Worm (Caenorhabditis elegans): ENCODE results near the gene F12F6.7.

The F12F6.7 gene

DNA sequence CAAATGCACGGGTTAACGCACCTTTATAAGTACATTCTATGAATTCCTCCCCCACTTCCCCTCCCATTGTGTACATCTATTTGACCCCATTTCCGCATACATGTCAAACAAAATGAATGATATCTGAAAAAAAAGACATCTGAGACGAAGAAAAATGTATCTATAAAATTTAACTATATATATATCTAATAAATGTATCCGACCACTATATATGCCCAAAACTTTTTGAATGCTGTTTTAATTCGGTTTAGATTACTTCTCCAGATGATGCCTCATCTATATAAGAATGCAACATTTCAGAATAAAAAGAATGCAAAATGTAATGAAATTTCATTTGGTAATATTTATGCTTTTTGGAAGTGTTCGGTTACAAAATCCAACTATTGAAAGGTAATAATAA lies 16.9 kb upstream of the F12F6.7 start, which contains the start of gene rib-1:
rib-1 (plus strand) TSS at position 301 of the 400 bp plus-strand sequence.
- TF ChIP-seq unc-62 (GFP tag; optimal IDR thresholded peaks at IDR 0.05): no peak

DNA sequence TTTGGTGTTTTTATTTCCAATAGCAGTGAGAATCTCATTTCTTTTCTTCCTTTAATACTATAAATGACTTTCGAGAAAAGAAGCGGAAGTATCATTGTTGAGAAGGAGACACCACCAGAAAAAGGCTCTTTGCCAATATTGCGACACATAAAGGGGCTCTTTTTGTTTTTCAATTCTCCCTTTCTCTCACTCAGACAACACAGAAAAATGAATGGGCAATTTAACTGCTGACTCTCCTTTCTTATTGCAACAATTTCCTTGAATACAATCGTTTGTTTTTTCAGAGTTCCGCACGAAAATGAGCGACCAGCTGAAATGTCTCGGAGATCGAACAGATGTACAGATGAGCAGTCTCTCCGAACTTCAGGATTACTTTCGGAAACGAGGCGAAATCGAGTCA lies 12.7 kb upstream of the F12F6.7 start:
- no peak for TF ChIP-seq unc-62 (GFP tag; optimal IDR thresholded peaks at IDR 0.05)

DNA sequence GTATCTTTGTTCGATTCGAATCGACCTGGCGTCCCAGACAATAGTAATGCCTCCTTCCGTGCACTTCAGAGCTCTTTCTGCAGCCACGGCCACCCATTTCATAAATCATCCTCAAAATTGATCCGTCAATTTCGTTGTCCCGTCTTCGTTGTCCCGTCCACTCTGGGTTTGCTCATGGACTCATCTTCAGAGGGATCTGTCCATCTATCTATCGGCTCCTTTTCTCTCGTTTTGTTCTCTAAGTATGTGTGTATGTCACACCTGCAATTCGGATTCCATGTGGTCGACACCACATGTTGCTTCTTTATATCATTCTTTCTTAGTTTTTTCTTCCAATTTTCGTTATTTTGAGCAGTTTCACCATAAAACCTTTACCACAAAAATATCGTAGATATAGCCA lies 10.9 kb upstream of the F12F6.7 start:
- no peak for TF ChIP-seq unc-62 (GFP tag; optimal IDR thresholded peaks at IDR 0.05)

DNA sequence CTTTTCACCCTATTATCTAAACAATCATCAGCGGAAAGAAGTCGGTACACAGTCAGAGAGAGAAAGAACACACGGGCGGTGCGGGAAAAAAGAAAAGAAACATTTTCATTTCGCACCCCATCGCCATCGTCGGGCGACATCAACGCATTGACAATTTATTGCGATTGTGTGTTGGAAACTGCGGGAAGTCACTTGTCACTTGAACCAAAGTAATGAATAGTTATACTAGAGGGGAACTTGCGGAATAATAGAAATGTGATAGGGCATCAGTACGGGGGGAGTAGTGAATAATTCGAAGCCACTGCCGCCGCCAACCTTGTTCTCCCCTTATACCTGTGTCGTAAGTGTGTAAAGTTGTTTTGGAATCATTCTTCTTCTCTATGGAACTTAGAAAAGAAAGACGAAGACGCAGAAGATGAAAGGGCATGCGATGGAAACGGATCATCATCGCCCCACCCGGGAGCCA lies 9.8 kb upstream of the F12F6.7 start:
- TF ChIP-seq unc-62 (GFP tag; optimal IDR thresholded peaks at IDR 0.05): no peak

DNA sequence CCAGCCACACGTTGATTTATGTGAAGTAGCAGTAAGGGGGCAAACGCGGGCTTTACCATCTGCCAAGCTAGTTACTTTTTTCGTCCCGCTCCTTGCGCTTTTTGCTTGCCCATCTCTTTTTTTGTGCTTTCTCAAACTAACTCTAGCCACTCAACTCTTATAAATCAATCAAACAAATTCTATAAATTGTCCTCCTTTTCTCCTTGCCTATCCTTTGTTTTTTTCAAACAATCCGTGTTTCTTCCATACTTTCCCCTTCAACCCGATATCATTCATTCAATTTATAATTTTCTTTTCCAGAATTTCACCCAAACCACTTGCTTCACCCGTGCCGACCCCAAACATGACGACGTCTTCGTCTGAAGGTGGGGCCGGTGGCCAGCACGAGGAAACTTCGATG lies 8.6 kb upstream of the F12F6.7 start, which contains the start of gene srgp-1:
srgp-1 (plus strand) TSS at position 301 of the 400 bp plus-strand sequence.
- TF ChIP-seq unc-62 (GFP tag; optimal IDR thresholded peaks at IDR 0.05): no peak

DNA sequence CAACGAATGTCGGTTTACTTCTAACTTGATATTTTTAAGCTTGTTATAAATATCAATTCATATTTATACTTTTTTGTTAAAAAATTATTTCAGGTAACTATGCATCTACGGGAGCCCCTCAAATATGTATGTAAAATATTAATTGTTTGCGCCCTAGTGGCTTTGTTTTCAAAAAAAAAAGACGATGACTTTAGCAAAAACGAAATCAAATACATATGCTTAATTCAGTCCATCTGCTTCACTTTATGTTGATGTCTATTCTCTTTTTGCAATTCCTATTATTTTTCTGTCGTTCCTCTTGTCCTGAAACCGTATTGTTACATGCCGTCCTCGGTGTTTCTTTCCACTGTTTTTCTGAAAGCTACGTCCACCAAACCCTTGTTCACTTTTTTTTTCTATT lies 8.2 kb upstream of the F12F6.7 start:
- TF ChIP-seq unc-62 (GFP tag; optimal IDR thresholded peaks at IDR 0.05): no peak

DNA sequence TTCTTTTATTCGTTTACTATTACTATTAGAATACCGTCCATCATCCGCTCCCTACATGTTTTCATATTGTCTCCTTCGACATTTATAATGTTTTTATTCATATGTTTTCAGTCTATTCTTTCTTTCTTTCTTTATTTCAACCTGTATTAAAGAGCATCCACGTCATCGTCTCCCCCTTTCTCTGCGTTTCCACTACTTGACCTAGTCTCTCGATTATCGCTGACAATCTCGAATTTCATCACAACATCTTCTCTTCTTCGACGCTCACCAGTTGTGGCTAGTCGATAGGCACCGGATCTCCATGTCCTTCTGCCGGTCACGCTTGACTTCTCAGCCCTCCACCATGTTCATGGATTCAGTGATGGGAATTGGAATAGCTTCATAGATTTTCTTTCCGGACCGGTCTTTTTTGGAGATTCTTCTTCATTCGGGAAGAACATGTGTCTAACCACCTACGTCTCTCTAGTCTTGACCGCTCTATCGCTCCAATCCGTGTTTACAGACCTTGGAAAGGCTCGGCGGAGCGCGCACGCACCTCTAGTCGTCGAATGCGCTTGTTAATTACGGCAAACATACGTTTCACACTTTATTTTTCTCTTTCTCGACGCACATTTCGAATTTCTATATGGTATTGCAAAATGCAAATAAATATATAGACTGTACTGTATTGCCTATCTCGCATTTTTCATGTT lies 6.8 kb upstream of the F12F6.7 start:
- no peak for TF ChIP-seq unc-62 (GFP tag; optimal IDR thresholded peaks at IDR 0.05)

DNA sequence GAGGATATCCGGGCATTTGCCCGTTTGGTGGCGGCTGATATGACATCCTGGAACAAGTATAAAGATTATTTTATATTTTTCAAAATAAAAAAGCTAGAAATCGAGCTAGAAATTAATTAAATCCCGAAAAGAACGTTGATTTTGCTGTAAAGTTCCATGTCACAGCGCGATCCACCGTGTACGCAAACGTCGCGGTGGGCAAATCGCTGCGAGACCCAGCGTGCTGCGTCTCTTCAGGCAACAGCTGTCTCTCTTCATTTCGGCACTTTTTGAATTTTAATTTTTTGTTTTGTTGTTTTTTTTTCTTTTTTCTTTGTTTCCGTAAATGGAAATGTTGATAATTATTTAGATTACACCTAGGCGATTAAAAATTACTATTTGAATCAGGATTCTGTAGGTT lies 4.5 kb upstream of the F12F6.7 start, which contains the start of gene sec-24.1:
sec-24.1 (minus strand) TSS at position 49 of the 400 bp plus-strand sequence.
- no peak for TF ChIP-seq unc-62 (GFP tag; optimal IDR thresholded peaks at IDR 0.05)

DNA sequence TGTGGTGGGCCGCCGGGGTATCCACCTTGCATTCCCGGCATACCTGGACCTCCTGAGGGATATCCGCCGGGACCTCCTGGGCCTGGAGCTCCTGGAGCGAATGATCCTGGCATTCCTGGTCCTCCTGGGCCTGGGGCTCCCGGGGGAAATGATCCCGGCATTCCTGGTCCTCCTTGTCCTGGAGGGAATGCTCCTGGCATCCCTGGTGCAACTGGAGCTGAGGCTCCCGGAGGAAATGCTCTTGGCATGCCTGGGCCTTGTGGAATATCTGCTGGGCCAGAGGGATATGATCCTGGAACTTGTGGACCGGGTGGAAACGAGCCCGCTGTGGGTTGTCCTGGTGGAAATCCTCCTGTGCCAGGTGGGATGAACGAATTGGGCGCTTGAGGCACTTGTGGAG lies 3.4 kb upstream of the F12F6.7 start:
- no peak for TF ChIP-seq unc-62 (GFP tag; optimal IDR thresholded peaks at IDR 0.05)

DNA sequence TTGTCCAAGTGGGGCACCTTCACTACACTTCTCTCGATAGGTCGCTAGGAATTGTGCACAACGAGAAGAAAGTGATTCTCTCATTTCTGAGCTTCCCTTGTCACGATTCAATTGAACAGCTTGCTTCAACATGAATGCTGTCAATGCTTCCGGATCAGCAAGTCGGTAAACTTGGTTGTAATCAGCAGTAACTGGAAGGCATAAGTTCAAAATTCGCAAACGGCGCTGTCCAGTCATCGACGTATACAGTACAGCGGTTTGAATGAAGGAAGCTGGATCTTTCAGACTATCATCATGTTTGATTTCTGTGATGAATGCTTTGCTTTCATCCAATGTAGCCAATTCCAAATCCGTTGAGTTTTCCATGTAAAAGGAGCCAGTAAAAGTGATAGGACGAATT lies 1.5 kb upstream of the F12F6.7 start:
- no peak for TF ChIP-seq unc-62 (GFP tag; optimal IDR thresholded peaks at IDR 0.05)

DNA sequence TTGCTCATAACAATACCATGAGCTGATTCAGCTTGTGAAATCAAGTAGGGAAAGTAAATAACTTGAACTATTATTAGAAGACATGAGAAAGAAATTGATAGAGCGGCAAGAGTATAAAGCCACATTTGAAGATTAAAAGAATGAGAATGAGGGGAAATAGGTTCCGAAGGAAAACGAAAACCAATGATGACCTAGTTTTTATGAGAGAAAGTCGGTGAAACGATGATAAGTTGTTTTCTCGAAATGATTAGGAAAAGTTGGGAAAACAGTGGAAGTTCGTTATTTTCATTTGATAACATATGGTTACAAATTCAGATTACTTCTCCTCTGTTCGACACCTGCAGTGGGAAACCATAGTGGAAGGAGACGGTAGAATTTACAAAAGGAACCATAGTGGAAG lies 9.8 kb downstream of the F12F6.7 start, which contains the start of gene col-128:
col-128 (minus strand) TSS at position 148 of the 400 bp plus-strand sequence.
- TF ChIP-seq unc-62 (GFP tag; optimal IDR thresholded peaks at IDR 0.05): no peak

DNA sequence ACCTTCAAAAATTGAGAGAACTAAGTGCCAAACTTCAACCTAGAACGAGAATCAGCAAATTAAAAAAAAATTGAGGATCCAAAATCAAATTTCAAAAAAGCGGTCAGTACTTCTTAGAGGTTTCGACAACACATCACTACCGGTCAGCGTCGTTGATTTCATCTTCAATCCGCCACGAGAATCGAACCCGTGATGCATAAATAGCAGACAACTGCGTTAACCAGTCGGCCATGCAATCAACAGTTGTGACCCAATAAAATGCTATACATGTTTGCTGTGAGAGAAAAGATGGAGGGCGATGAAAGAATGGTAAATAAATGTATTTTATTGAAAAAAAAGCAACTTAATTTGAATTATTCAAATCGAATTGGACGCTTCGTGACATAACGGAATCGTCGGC lies 11.9 kb downstream of the F12F6.7 start:
- TF ChIP-seq unc-62 (GFP tag; optimal IDR thresholded peaks at IDR 0.05): no peak

DNA sequence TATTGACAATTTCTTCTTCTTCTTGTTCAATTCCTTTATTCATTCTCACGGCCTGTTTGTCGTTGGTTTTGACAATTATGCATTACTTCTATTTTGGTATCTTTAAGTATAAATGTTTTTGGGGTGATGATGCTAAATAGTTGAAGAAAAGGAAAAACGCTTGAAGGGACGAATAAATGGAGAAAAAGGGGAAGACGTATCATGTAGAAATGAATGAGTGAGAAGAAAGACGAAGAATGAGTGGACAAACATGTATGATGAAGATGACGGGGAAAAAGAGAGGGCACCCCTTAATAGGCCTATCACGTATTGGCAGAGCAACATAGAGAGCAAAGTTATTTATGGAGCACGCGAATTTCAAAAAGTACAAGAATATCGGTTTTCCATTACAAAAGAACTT lies 13.0 kb downstream of the F12F6.7 start, which contains the start of gene M04B2.7:
M04B2.7 (minus strand) TSS at position 101 of the 400 bp plus-strand sequence.
- no peak for TF ChIP-seq unc-62 (GFP tag; optimal IDR thresholded peaks at IDR 0.05)

DNA sequence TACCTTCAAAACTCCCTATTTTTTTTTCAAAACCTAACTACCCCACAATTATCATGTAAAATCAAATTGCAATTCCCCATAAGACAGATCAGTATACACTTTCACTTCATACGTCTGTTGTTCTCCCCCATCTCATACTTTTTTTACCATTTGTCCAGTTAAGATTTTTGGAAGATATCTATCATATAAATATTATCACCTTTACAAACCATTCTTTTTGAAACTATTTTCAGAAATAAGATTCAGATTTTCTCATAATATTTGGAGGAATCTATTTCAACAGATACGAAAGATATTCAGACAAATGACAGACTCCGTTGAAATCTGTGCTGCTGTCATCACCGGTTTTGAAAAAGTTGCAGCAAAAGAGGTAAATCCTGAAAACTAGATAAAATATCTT lies 33.9 kb downstream of the F12F6.7 start, which contains the start of gene M04B2.2:
M04B2.2 (plus strand) TSS at position 301 of the 400 bp plus-strand sequence.
- no peak for TF ChIP-seq unc-62 (GFP tag; optimal IDR thresholded peaks at IDR 0.05)

DNA sequence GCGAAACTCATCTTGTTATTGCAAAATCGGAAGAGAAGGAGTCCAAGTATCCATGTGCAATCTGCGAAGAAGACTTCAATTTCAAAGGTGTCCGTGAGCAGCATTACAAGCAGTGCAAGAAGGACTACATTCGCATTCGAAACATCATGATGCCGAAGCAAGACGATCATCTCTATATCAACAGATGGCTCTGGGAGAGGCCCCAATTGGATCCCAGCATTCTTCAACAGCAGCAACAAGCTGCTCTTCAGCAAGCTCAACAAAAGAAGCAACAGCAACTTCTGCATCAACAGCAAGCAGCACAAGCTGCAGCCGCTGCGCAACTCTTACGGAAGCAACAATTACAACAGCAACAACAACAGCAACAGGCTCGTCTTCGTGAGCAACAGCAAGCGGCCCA lies 35.4 kb downstream of the F12F6.7 start:
- no peak for TF ChIP-seq unc-62 (GFP tag; optimal IDR thresholded peaks at IDR 0.05)

DNA sequence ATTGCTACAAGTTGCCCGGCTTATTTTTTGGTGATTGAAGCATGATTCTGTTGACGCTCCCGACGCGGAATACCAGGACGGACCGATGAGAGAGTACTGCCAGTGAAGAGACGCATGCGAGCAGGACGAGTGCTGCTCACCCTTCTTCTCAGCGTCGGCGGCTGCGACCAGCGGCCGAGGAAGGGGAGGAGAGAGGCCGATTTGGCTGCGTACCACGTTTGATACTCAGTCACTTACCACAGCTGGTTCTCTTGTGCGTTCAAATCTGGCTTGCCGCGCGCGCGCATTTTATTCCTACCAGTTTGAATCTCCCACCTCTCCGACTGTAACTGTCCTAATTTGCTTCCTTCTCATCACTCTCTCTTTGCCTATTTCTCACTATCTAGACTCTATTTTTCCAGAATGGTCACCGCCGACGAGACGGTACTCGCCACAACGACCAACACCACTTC lies 37.4 kb downstream of the F12F6.7 start, which contains the start of gene mep-1:
mep-1 (plus strand) TSS at position 402 of the 452 bp plus-strand sequence.
- no peak for TF ChIP-seq unc-62 (GFP tag; optimal IDR thresholded peaks at IDR 0.05)

DNA sequence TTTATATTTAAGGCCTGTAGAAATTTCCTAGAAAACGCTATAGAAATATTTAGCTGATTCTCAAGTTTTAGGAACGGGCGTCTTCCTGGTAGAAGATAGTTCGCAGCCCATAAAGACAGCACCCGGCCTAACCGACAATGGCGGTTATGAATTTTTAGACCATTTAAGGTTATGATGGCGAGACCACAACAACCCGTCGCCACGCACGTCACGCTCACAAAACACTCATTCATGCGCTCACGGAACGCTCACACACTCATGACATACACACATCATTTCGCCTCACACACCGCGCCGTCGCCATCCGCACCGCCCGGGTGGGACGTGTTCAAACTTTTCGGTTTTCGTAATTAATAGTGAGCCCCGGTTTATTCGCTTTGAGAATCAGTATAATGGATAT lies 37.9 kb downstream of the F12F6.7 start:
- TF ChIP-seq unc-62 (GFP tag; optimal IDR thresholded peaks at IDR 0.05): no peak
